Fruit fly (Drosophila melanogaster) S2 (cell line): ENCODE data around the gene Gycalpha99B.

Experiments
- CG8478 ChIP-seq: fragments of >200 bp; optimal IDR thresholded peaks from 2 replicates; lab custom pipeline; 2018
- CTCF ChIP-seq, 2 experiments: fragments of >200 bp; optimal IDR thresholded peaks; 2 replicates each; lab custom pipeline; 2018

DNA sequence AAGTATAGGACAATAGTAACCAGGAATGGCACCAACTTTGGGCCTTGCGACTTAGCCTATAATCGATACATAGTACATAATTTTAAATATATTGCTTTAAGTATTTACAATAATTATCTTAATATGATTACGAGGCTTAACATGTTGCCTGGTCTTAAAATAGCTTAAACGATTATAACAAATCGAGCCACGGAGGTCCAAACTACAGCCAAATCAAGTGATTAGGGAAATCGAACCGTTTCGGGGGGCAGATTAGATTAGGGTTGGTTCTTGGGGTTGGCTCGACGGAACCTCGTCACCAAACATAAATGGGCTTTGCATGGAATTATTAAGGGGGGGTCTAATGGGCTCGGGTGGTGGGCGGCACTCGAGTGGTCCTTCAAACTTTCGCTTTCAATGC lies 1.1 kb upstream of the Gycalpha99B start:
- TF ChIP-seq CG8478 (no peak), CTCF (optimal IDR thresholded peaks at IDR 0.05; lab: Kevin White, UChicago) (no peak)
